Fruit fly (Drosophila melanogaster) whole organism, embryonic: ENCODE results near the gene CG9903.

Experiments used
- Abd-B ChIP-seq: fragments of 200-800 bp; sonication (Bioruptor generic); optimal IDR thresholded peaks from 2 replicates; lab custom pipeline; 2018; ENCODE audit warnings: missing biosample characterization, mild to moderate bottlenecking, missing genetic modification characterization, moderate library complexity
- Aef1 ChIP-seq: fragments of 200-800 bp; sonication (Bioruptor generic); IDR thresholded peaks from 3 replicates; pipeline ENCODE4 v1.3.6; 2022; ENCODE audit warnings: missing biosample characterization, missing genetic modification characterization
- CG1024 ChIP-seq: fragments of 200-800 bp; sonication (Bioruptor generic); IDR thresholded peaks from 2 replicates; pipeline ENCODE4 v1.3.6; 2022; ENCODE audit warnings: missing biosample characterization, missing genetic modification characterization
- CG11723 ChIP-seq: fragments of 200-800 bp; sonication (Bioruptor generic); optimal IDR thresholded peaks from 2 replicates; lab custom pipeline; 2017; ENCODE audit warnings: missing biosample characterization, mild to moderate bottlenecking, missing genetic modification characterization
- CG12155 ChIP-seq: fragments of 200-800 bp; sonication (Bioruptor generic); optimal IDR thresholded peaks from 3 replicates; lab custom pipeline; 2016; ENCODE audit warnings: missing biosample characterization, missing genetic modification characterization
- CG12942 ChIP-seq: fragments of 200-800 bp; sonication (Bioruptor generic); optimal IDR thresholded peaks from 3 replicates; lab custom pipeline; 2016; ENCODE audit warnings: missing biosample characterization, missing genetic modification characterization
- CG14710 ChIP-seq: fragments of 200-800 bp; sonication (Bioruptor generic); optimal IDR thresholded peaks from 3 replicates; lab custom pipeline; 2019; ENCODE audit warnings: missing biosample characterization, mild to moderate bottlenecking, missing genetic modification characterization, moderate library complexity
- CG14860 ChIP-seq: fragments of 200-800 bp; sonication (Bioruptor generic); IDR thresholded peaks from 3 replicates; pipeline ENCODE4 v1.3.6; 2022; ENCODE audit warnings: missing biosample characterization, missing genetic modification characterization; ENCODE audit not compliant: partially characterized antibody
- CG14965 ChIP-seq: fragments of 200-800 bp; sonication (Bioruptor generic); optimal IDR thresholded peaks from 2 replicates; lab custom pipeline; 2016; ENCODE audit warnings: missing biosample characterization, missing genetic modification characterization, borderline replicate concordance
- CG2202 ChIP-seq: fragments of 200-800 bp; sonication (Bioruptor generic); optimal IDR thresholded peaks from 2 replicates; lab custom pipeline; 2018; ENCODE audit warnings: missing biosample characterization, mild to moderate bottlenecking, missing genetic modification characterization
- CG32532 ChIP-seq: fragments of 200-800 bp; sonication (Bioruptor generic); IDR thresholded peaks from 2 replicates; pipeline ENCODE4 v1.3.6; 2022; ENCODE audit warnings: missing biosample characterization, missing genetic modification characterization
- CG4282 ChIP-seq: fragments of 200-800 bp; sonication (Bioruptor generic); optimal IDR thresholded peaks from 2 replicates; lab custom pipeline; 2016; ENCODE audit warnings: missing biosample characterization, missing genetic modification characterization
- CG5953 ChIP-seq: fragments of 200-800 bp; sonication (Bioruptor generic); IDR thresholded peaks from 2 replicates; pipeline ENCODE4 v1.3.6; 2022; ENCODE audit warnings: missing biosample characterization, missing genetic modification characterization
- CG6254 ChIP-seq: fragments of 200-800 bp; sonication (Bioruptor generic); optimal IDR thresholded peaks from 3 replicates; lab custom pipeline; 2017; ENCODE audit warnings: mild to moderate bottlenecking, missing biosample characterization, missing genetic modification reagents, missing genetic modification characterization
- CG6683 ChIP-seq: fragments of 200-800 bp; sonication (Bioruptor generic); optimal IDR thresholded peaks from 2 replicates; lab custom pipeline; 2017; ENCODE audit warnings: missing biosample characterization, mild to moderate bottlenecking, missing genetic modification characterization, missing genetic modification reagents
- CG8281 ChIP-seq: fragments of 200-800 bp; sonication (Bioruptor generic); optimal IDR thresholded peaks from 2 replicates; lab custom pipeline; 2018; ENCODE audit warnings: missing biosample characterization, mild to moderate bottlenecking, missing genetic modification characterization, moderate library complexity
- CrebB ChIP-seq: fragments of 200-800 bp; sonication (Bioruptor generic); optimal IDR thresholded peaks from 3 replicates; lab custom pipeline; 2018; ENCODE audit warnings: missing biosample characterization, mild to moderate bottlenecking, missing genetic modification characterization
- E2f2 ChIP-seq: fragments of 200-800 bp; sonication (Bioruptor generic); IDR thresholded peaks from 2 replicates; pipeline ENCODE4 v1.3.6; 2022; ENCODE audit warnings: missing biosample characterization, missing genetic modification characterization
- Ets65A ChIP-seq: fragments of 200-800 bp; sonication (Bioruptor generic); peaks from one replicate; lab custom pipeline; 2016; ENCODE audit warnings: missing biosample characterization, missing genetic modification characterization
- Ets97D ChIP-seq: fragments of 200-800 bp; sonication (Bioruptor generic); optimal IDR thresholded peaks from 3 replicates; lab custom pipeline; 2016; ENCODE audit warnings: missing biosample characterization, missing genetic modification characterization
- Fer3 ChIP-seq: fragments of 200-800 bp; sonication (Bioruptor generic); optimal IDR thresholded peaks from 2 replicates; lab custom pipeline; 2018; ENCODE audit warnings: missing biosample characterization, mild to moderate bottlenecking, missing genetic modification characterization, moderate library complexity
- HLH54F ChIP-seq: fragments of 200-800 bp; sonication (Bioruptor generic); optimal IDR thresholded peaks from 3 replicates; lab custom pipeline; 2016; ENCODE audit warnings: missing biosample characterization, missing genetic modification characterization
- Lim3 ChIP-seq: fragments of 200-800 bp; sonication (Bioruptor generic); IDR thresholded peaks from 2 replicates; pipeline ENCODE4 v1.3.6; 2022; ENCODE audit warnings: missing biosample characterization, missing genetic modification characterization
- Med ChIP-seq: fragments of 200-800 bp; sonication (Bioruptor generic); peaks from one replicate; lab custom pipeline; 2016; ENCODE audit warnings: missing biosample characterization, missing genetic modification characterization, mild to moderate bottlenecking, inconsistent platforms, moderate library complexity
- Oli ChIP-seq: fragments of 200-800 bp; sonication (Bioruptor generic); optimal IDR thresholded peaks from 2 replicates; lab custom pipeline; 2018; ENCODE audit warnings: missing biosample characterization, mild to moderate bottlenecking, missing genetic modification characterization, moderate library complexity
- Poxn ChIP-seq: fragments of 200-800 bp; sonication (Bioruptor generic); IDR thresholded peaks from 2 replicates; pipeline ENCODE4 v1.3.6; 2022; ENCODE audit warnings: missing biosample characterization, missing genetic modification characterization
- Sry-β ChIP-seq: fragments of 200-800 bp; sonication (Bioruptor generic); optimal IDR thresholded peaks from 2 replicates; lab custom pipeline; 2018; ENCODE audit warnings: missing biosample characterization, mild to moderate bottlenecking, missing genetic modification characterization, moderate library complexity
- Xrp1 ChIP-seq: fragments of 200-800 bp; sonication (Bioruptor generic); IDR thresholded peaks from 2 replicates; pipeline ENCODE4 v1.3.6; 2022; ENCODE audit warnings: missing biosample characterization, missing genetic modification characterization
- abd-A ChIP-seq: fragments of 200-800 bp; sonication (Bioruptor generic); optimal IDR thresholded peaks from 3 replicates; lab custom pipeline; 2019; ENCODE audit warnings: missing biosample characterization, mild to moderate bottlenecking, missing genetic modification characterization, moderate library complexity
- al ChIP-seq: fragments of 200-800 bp; sonication (Bioruptor generic); IDR thresholded peaks from 2 replicates; pipeline ENCODE4 v1.3.6; 2022; ENCODE audit warnings: missing biosample characterization, missing genetic modification characterization
- aop ChIP-seq: fragments of 200-800 bp; sonication (Bioruptor generic); IDR thresholded peaks from 2 replicates; pipeline ENCODE4 v1.3.6; 2022; ENCODE audit warnings: missing biosample characterization, missing genetic modification characterization
- ase ChIP-seq: fragments of 200-800 bp; sonication (Bioruptor generic); IDR thresholded peaks from 3 replicates; pipeline ENCODE4 v1.3.6; 2022; ENCODE audit warnings: missing biosample characterization, missing genetic modification characterization
- btn ChIP-seq: fragments of 200-800 bp; sonication (Bioruptor generic); optimal IDR thresholded peaks from 2 replicates; lab custom pipeline; 2016; ENCODE audit warnings: missing biosample characterization, missing genetic modification characterization
- ewg ChIP-seq: fragments of 200-800 bp; sonication (Bioruptor generic); optimal IDR thresholded peaks from 3 replicates; lab custom pipeline; 2017; ENCODE audit warnings: mild to moderate bottlenecking, missing biosample characterization, missing genetic modification reagents, missing genetic modification characterization
- fd102C ChIP-seq: fragments of 200-800 bp; sonication (Bioruptor generic); optimal IDR thresholded peaks from 2 replicates; lab custom pipeline; 2018; ENCODE audit warnings: missing biosample characterization, mild to moderate bottlenecking, missing genetic modification characterization, moderate library complexity
- fd96Cb ChIP-seq: fragments of 200-800 bp; sonication (Bioruptor generic); optimal IDR thresholded peaks from 2 replicates; lab custom pipeline; 2018; ENCODE audit warnings: missing biosample characterization, mild to moderate bottlenecking, missing genetic modification characterization, moderate library complexity
- fru ChIP-seq: fragments of >200 bp; optimal IDR thresholded peaks from 2 replicates; lab custom pipeline; 2017
- gcm ChIP-seq: fragments of 200-800 bp; sonication (Bioruptor generic); optimal IDR thresholded peaks from 2 replicates; lab custom pipeline; 2019; ENCODE audit warnings: missing biosample characterization, mild to moderate bottlenecking, missing genetic modification characterization, moderate library complexity
- gem ChIP-seq: fragments of 200-800 bp; sonication (Bioruptor generic); optimal IDR thresholded peaks from 2 replicates; lab custom pipeline; 2019; ENCODE audit warnings: missing biosample characterization, mild to moderate bottlenecking, missing genetic modification characterization, moderate library complexity
- grn ChIP-seq: fragments of 200-800 bp; sonication (Bioruptor generic); optimal IDR thresholded peaks from 3 replicates; lab custom pipeline; 2017; ENCODE audit warnings: missing biosample characterization, missing genetic modification characterization
- jumu ChIP-seq: fragments of 200-800 bp; sonication (Bioruptor generic); optimal IDR thresholded peaks from 3 replicates; lab custom pipeline; 2016; ENCODE audit warnings: missing biosample characterization, missing genetic modification characterization
- knrl ChIP-seq: fragments of 200-800 bp; sonication (Bioruptor generic); IDR thresholded peaks from 3 replicates; pipeline ENCODE4 v1.3.6; 2022; ENCODE audit warnings: missing biosample characterization, missing genetic modification characterization; ENCODE audit not compliant: partially characterized antibody
- nerfin-1 ChIP-seq: fragments of 200-800 bp; sonication (Bioruptor generic); optimal IDR thresholded peaks from 3 replicates; lab custom pipeline; 2019; ENCODE audit warnings: missing biosample characterization, mild to moderate bottlenecking, missing genetic modification characterization, moderate library complexity
- nom ChIP-seq: fragments of 200-800 bp; sonication (Bioruptor generic); optimal IDR thresholded peaks from 2 replicates; lab custom pipeline; 2017; ENCODE audit warnings: missing biosample characterization, missing genetic modification characterization, mild to moderate bottlenecking, moderate library complexity, missing genetic modification reagents
- pan ChIP-seq, 4 experiments: fragments of >200 bp in 3 of 4; fragments of 200-800 bp in 1 of 4; sonication (Bioruptor generic) in 1 of 4; optimal IDR thresholded peaks in 3 of 4; IDR thresholded peaks in 1 of 4; 2 replicates each; pipeline versions ENCODE4 v1.3.6 to Lab custom; 2017 to 2022; ENCODE audit warnings: missing biosample characterization in 2 of 4, missing genetic modification characterization in 2 of 4, mixed read lengths in 1 of 4
- schlank ChIP-seq: fragments of 200-800 bp; sonication (Bioruptor generic); optimal IDR thresholded peaks from 2 replicates; lab custom pipeline; 2018; ENCODE audit warnings: missing biosample characterization, mild to moderate bottlenecking, missing genetic modification characterization
- sens ChIP-seq: fragments of 200-800 bp; sonication (Bioruptor generic); peaks from one replicate; lab custom pipeline; 2016; ENCODE audit warnings: missing biosample characterization, missing genetic modification characterization
- tna ChIP-seq: fragments of 200-800 bp; sonication (Bioruptor generic); IDR thresholded peaks from 2 replicates; pipeline ENCODE4 v1.3.6; 2022; ENCODE audit warnings: missing biosample characterization, missing genetic modification characterization; ENCODE audit not compliant: partially characterized antibody
- trem ChIP-seq: fragments of 200-800 bp; optimal IDR thresholded peaks from 3 replicates; lab custom pipeline; 2019; ENCODE audit warnings: missing biosample characterization, mild to moderate bottlenecking, missing genetic modification characterization, moderate library complexity
- unpg ChIP-seq: fragments of 200-800 bp; sonication (Bioruptor generic); optimal IDR thresholded peaks from 3 replicates; lab custom pipeline; 2018; ENCODE audit warnings: missing biosample characterization, mild to moderate bottlenecking, missing genetic modification characterization, moderate library complexity
- yki ChIP-seq: fragments of >200 bp; optimal IDR thresholded peaks from 3 replicates; lab custom pipeline; 2018

The CG9903 gene

DNA sequence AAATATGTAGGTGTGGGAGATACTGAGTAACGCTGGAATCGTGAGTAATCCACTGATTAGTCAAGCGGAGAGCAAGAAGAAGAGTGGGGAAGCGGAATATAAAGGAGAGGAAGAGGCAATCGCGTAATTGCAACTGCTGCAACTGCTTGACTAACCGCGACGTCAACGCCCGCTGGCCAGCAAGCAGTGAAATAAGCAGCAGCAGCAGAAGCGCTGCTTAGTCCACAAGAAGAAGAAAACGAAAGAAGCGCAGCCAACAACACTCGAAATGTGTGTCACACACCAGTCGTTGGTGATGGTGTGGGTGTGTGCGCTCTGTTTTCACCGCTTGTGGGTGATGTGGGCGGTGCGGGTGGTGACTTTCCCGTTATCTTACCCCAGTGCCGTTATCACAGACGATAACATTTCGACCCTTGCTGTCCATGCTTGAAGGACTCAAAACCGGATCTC, 12.3 kb upstream of the CG9903 start:
- TF ChIP-seq CG12155 (no peak), jumu (GFP tag; lab: Kevin White, UChicago) (no peak), Lim3 (GFP tag; lab: Robert Waterston, UW) (no peak), nom (GFP tag; lab: Kevin White, UChicago) (no peak), CG8281 (tag; lab: Kevin White, UChicago) (no peak), unpg (no peak), ase (GFP tag; lab: Robert Waterston, UW) (no peak), ewg (GFP tag; lab: Kevin White, UChicago) (no peak), Ets97D (GFP tag; lab: Kevin White, UChicago) (peak; percentile 24), E2f2 (GFP tag; lab: Robert Waterston, UW) (no peak; the same call in 1 of the 2 replicates), schlank (tag; lab: Kevin White, UChicago) (no peak), Fer3 (tag; lab: Kevin White, UChicago) (no peak), HLH54F (no peak), grn (no peak), abd-A (tag; lab: Kevin White, UChicago) (no peak), knrl (GFP tag; lab: Robert Waterston, UW) (peak; percentile 53; the same call in 2 of the 3 replicates), sens (no peak), CG2202 (tag; lab: Kevin White, UChicago) (no peak), gcm (GFP tag; lab: Kevin White, UChicago) (no peak), Sry-β (GFP tag; lab: Kevin White, UChicago) (no peak), Xrp1 (GFP tag; lab: Robert Waterston, UW) (no peak), CG1024 (GFP tag; lab: Robert Waterston, UW) (no peak), Ets65A (no peak), Abd-B (no peak), CG11723 (GFP tag; lab: Kevin White, UChicago) (no peak), CG14860 (0 out of 3 replicates have a peak, but pooled peaks have one; percentile 43), Aef1 (GFP tag; lab: Robert Waterston, UW) (no peak; the same call in 2 of the 3 replicates), CG32532 (no peak), CG4282 (GFP tag; lab: Kevin White, UChicago) (no peak), CG14965 (no peak), CG6254 (GFP tag; lab: Kevin White, UChicago) (no peak), CG12942 (GFP tag; lab: Kevin White, UChicago) (no peak), gem (no peak), tna (GFP tag; lab: Robert Waterston, UW) (no peak), Med (peak; percentile 11), fd96Cb (tag; lab: Kevin White, UChicago) (no peak), Poxn (GFP tag; lab: Robert Waterston, UW) (no peak), fru (lab: Kevin White, UChicago) (no peak), CG14710 (no peak), al (GFP tag; lab: Robert Waterston, UW) (no peak), btn (no peak), nerfin-1 (no peak), CG6683 (no peak), Oli (tag; lab: Kevin White, UChicago) (no peak), pan (optimal IDR thresholded peaks at IDR 0.05; lab: Kevin White, UChicago) (no peak), pan (GFP tag; optimal IDR thresholded peaks at IDR 0.05 in 1 of 2, IDR thresholded peaks at IDR 0.05 in 1 of 2) (no peak), aop (GFP tag; lab: Robert Waterston, UW) (no peak), fd102C (no peak), CG5953 (no peak), yki (lab: Kevin White, UChicago) (no peak), CrebB (no peak), trem (tag; lab: Kevin White, UChicago) (no peak)
